Worm (Caenorhabditis elegans): Measurements from ENCODE around the gene lsd-1.

lsd-1 gene

DNA sequence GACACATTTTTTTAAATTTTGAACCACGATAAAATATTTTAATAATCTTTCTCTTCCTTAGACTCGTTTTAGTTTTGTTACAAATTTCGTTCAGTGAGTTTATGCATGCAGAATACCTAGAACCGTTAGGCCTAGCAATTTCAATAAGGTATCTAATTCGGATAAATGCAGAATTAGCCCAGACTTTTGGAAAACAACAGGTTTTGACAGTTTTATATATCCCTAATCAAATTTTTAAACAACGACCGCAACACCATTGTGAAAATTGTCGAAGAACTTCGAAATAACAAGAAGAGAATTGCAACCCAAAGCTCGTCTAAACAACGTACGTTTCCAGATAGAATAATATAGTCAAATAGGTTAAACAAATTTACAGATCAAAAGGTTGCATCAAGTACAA is 30.6 kb upstream of the lsd-1 start, which contains the start of gene Y62H9A.16:
Y62H9A.16 (plus strand) TSS at position 301 of the 400 bp plus-strand sequence.
- TF ChIP-seq tab-1 (GFP tag; IDR thresholded peaks at IDR 0.05) = no peak
- TF ChIP-seq T22C8.4 (GFP tag; IDR thresholded peaks at IDR 0.05) = no peak
- no peak for TF ChIP-seq klf-2 (GFP tag; conservative IDR thresholded peaks at IDR 0.05)
- TF ChIP-seq med-1 (GFP tag; optimal IDR thresholded peaks at IDR 0.05; ENCODE audit: insufficient read depth) = no peak
- no peak for TF ChIP-seq ref-1 (GFP tag; conservative IDR thresholded peaks at IDR 0.05)
- TF ChIP-seq cog-1 (tag; optimal IDR thresholded peaks at IDR 0.05) = no peak
- TF ChIP-seq ztf-29 (GFP tag; IDR thresholded peaks at IDR 0.05) = no peak
- TF ChIP-seq ztf-23 (GFP tag; IDR thresholded peaks at IDR 0.05) = no peak
- TF ChIP-seq flt-1 (GFP tag; IDR thresholded peaks at IDR 0.05) = no peak

DNA sequence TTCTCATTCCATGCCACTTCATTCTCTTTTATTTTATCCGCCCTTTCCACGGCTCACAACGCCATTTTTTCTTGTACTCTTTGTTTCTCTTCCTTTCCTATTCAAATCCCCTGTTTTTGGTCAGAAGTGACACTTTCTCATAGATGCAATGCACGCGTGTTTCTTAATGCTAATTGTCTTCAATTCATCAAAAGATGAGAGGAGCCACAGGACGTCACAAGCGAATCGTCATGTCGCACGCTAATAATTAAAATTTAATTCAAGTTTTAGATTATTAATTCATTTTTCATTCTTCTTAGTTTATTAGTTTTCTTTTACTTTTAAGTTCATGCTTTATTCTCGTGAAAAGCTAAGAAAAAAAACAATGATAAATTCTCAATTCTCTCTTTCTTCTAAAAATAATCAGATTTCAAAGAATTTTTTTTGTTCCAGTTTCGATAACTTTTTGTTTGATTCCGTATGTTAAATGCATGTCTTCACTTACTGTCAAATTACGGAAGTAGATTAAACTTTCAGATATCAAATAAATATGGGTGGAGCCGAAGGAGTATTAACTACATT is 27.8 kb upstream of the lsd-1 start, which contains the start of gene Y62H9A.14:
Y62H9A.14 (plus strand) TSS at position 511 of the 561 bp plus-strand sequence.
- TF ChIP-seq T22C8.4 (GFP tag; IDR thresholded peaks at IDR 0.05) (no peak), flt-1 (GFP tag; IDR thresholded peaks at IDR 0.05) (no peak), klf-2 (GFP tag; conservative IDR thresholded peaks at IDR 0.05) (no peak), cog-1 (tag; optimal IDR thresholded peaks at IDR 0.05) (no peak), med-1 (GFP tag; optimal IDR thresholded peaks at IDR 0.05; ENCODE audit: insufficient read depth) (no peak), ref-1 (GFP tag; conservative IDR thresholded peaks at IDR 0.05) (no peak), ztf-23 (GFP tag; IDR thresholded peaks at IDR 0.05) (no peak), tab-1 (GFP tag; IDR thresholded peaks at IDR 0.05) (no peak)

DNA sequence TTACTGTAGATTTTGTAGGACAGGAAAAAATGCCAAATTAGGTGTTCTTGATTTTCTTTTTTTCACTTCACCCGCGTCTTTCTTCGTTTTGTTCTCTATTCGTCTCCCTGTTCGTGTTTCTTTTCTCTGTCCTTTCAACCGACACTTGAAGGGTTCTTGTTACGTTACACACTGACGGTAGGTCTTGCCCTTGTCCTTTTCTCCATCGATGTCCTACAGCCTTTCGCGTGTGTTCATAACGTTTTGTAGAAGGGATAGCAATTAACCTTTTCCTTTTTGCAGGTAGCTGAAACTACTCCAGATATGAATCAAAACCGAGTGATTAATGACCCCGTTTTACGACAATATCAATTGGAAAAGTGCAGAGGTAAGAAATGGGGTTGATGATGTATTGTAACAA is 24.5 kb upstream of the lsd-1 start, which contains the start of gene F55G7.1:
F55G7.1 (plus strand) TSS at position 276 of the 400 bp plus-strand sequence.
- TF ChIP-seq cog-1 (tag; optimal IDR thresholded peaks at IDR 0.05) = no peak
- TF ChIP-seq ztf-23 (GFP tag; IDR thresholded peaks at IDR 0.05) = no peak
- TF ChIP-seq flt-1 (GFP tag; IDR thresholded peaks at IDR 0.05) = no peak
- TF ChIP-seq ztf-29 (GFP tag; IDR thresholded peaks at IDR 0.05) = no peak
- no peak for TF ChIP-seq tab-1 (GFP tag; IDR thresholded peaks at IDR 0.05)
- no peak for TF ChIP-seq klf-2 (GFP tag; conservative IDR thresholded peaks at IDR 0.05)
- TF ChIP-seq med-1 (GFP tag; optimal IDR thresholded peaks at IDR 0.05; ENCODE audit: insufficient read depth) = no peak

DNA sequence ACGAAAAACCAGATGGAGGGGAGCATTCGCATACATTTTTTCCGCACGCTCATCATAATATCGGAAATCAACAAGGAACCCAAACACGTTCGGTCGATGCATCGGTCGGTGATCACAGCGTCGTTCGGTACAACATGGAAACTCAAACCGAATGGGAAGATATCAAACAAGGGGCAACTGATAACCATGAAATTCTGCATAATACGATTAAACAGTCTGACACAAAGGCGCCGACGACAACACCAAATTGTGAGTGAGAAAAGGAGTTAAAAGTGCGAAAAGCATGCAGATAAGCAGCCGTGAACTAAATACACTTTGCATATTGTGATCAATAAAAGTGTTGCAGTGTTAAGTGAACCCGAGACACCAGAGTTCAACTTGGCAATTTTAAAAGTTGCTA is 23.4 kb upstream of the lsd-1 start:
- TF ChIP-seq tab-1 (GFP tag; IDR thresholded peaks at IDR 0.05) (no peak), flt-1 (GFP tag; IDR thresholded peaks at IDR 0.05) (no peak), klf-2 (GFP tag; conservative IDR thresholded peaks at IDR 0.05) (no peak), cog-1 (tag; optimal IDR thresholded peaks at IDR 0.05) (no peak)

DNA sequence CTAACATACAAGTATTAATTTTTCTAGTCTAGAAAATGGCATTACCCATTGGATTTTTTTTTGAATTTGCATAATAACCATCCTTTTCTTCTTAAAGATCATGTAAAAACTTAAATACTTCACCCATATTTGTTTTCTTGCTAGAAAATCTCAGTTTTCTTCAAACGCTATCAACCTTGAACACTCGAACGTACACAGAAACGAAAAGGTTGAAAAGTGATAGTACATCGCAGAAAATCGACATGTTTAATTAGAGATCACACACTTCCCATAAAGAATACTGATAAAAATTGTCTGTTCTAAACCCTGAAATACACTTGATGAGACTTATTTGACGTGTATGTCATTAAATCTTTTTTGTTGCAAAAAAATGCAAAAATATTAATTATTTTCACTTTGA is 21.1 kb upstream of the lsd-1 start, which contains the start of gene F55G7.4:
F55G7.4 (plus strand) TSS at position 301 of the 400 bp plus-strand sequence.
- TF ChIP-seq tab-1 (GFP tag; IDR thresholded peaks at IDR 0.05) (no peak), ref-1 (GFP tag; conservative IDR thresholded peaks at IDR 0.05) (no peak), flt-1 (GFP tag; IDR thresholded peaks at IDR 0.05) (no peak), ztf-23 (GFP tag; IDR thresholded peaks at IDR 0.05) (no peak), med-1 (GFP tag; optimal IDR thresholded peaks at IDR 0.05; ENCODE audit: insufficient read depth) (no peak), cog-1 (tag; optimal IDR thresholded peaks at IDR 0.05) (no peak), T22C8.4 (GFP tag; IDR thresholded peaks at IDR 0.05) (no peak), ztf-29 (GFP tag; IDR thresholded peaks at IDR 0.05) (no peak), klf-2 (GFP tag; conservative IDR thresholded peaks at IDR 0.05) (no peak)

DNA sequence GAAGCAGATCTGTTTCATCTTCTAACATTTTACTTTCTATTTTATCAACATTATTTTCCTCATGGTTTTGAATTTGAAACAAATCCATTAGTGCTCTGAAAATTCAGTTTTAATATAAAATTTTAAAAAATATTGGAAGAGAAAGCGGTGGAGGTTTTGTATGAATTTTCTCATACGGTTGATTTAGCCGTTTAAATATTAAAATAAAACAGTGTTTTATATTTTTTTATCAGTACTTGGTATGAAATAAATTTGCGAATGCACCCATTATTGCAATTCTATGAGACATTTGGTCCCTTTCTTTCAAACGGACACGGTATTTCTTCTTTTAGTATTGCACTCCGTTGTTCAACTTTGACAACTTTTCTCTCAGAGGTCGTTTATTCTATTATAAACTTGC is 17.1 kb upstream of the lsd-1 start, which contains the start of gene dot-1.4:
dot-1.4 (minus strand) TSS at position 101 of the 400 bp plus-strand sequence.
- TF ChIP-seq ztf-23 (GFP tag; IDR thresholded peaks at IDR 0.05) = no peak

DNA sequence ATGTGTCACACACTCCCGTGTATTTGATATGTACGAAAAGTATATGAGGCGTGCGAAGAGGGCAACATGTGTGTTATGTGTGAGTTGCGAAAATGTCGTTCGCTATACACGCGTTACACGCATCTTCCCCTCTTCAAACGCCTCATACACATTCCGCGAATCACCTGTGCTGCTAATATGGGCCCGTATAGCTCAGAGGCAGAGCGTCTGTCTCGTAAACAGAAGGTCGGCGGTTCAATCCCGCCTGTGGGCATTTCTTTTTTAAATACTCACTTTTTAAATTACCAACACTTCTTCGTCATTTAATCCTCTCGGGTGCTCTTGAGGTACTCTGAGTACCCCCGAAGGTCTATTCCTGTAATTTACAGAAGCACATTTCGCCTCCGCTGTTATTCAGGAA is 15.1 kb upstream of the lsd-1 start:
- TF ChIP-seq ztf-23 (GFP tag; IDR thresholded peaks at IDR 0.05) = no peak
- no peak for TF ChIP-seq klf-2 (GFP tag; conservative IDR thresholded peaks at IDR 0.05)
- TF ChIP-seq flt-1 (GFP tag; IDR thresholded peaks at IDR 0.05) = 0 out of 2 replicates have a peak, but pooled peaks have one; percentile 32
- no peak for TF ChIP-seq cog-1 (tag; optimal IDR thresholded peaks at IDR 0.05)
- 0 out of 2 replicates have a peak, but pooled peaks have one; percentile 32 for TF ChIP-seq tab-1 (GFP tag; IDR thresholded peaks at IDR 0.05)
- no peak for TF ChIP-seq med-1 (GFP tag; optimal IDR thresholded peaks at IDR 0.05; ENCODE audit: insufficient read depth)

DNA sequence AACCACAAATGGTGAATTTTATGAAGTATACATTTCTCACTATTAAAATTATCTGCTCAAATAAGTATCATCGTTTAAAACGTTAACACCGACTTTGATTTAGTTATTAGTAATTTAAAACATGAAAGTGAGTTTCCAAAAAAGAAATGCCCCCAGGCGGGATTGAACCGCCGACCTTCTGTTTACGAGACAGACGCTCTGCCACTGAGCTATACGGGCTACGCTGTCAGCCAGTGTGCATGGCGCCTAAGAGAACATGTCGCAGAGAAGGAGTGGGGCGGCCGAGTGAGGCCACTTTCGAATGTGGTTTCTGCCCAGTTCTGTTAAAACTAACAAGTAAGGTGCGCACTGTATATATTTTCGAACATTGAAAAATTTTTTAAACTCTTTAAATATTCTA is 13.7 kb upstream of the lsd-1 start:
- peak; percentile 63; the same call in 1 of the 2 replicates for TF ChIP-seq T22C8.4 (GFP tag; IDR thresholded peaks at IDR 0.05)
- peak; percentile 79 for TF ChIP-seq klf-2 (GFP tag; conservative IDR thresholded peaks at IDR 0.05)
- TF ChIP-seq ztf-29 (GFP tag; IDR thresholded peaks at IDR 0.05) = 0 out of 2 replicates have a peak, but pooled peaks have one; percentile 58
- peak; percentile 85 for TF ChIP-seq ztf-23 (GFP tag; IDR thresholded peaks at IDR 0.05)
- TF ChIP-seq tab-1 (GFP tag; IDR thresholded peaks at IDR 0.05) = peak; percentile 90
- peak; percentile 72 for TF ChIP-seq ref-1 (GFP tag; conservative IDR thresholded peaks at IDR 0.05)
- peak; percentile 92 for TF ChIP-seq flt-1 (GFP tag; IDR thresholded peaks at IDR 0.05)
- peak; percentile 69 for TF ChIP-seq cog-1 (tag; optimal IDR thresholded peaks at IDR 0.05)
- peak; percentile 41 for TF ChIP-seq med-1 (GFP tag; optimal IDR thresholded peaks at IDR 0.05; ENCODE audit: insufficient read depth)

DNA sequence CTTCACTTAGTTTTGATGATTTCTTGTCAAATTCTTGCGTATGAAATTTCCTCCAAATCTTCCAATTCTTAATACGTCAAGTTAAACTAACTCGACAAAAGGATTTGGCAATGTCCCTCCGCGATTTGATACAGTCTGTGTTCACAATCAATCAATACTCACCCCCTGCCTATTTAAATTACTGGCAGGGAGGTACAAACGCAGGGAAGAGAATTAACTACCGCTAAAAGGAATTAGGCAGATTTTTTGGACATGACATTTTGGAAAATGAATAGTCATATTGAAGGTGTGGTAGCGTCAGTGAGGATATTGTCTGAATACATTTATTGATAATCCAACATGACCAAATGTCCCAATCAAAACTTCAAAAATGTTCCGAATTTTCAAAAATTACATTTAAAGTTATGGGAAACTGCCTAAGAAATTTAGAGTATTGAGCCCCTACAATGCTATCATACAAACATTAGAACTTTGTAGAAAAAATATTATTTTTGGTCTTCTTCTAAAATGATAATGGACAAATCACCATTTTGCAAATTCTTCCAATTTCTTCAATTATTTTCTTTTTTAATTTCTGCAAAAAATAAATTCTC is 11.2 kb upstream of the lsd-1 start:
- TF ChIP-seq T22C8.4 (GFP tag; IDR thresholded peaks at IDR 0.05) = peak; percentile 100
- TF ChIP-seq flt-1 (GFP tag; IDR thresholded peaks at IDR 0.05) = peak; percentile 90
- peak; percentile 64 for TF ChIP-seq med-1 (GFP tag; optimal IDR thresholded peaks at IDR 0.05; ENCODE audit: insufficient read depth)
- TF ChIP-seq klf-2 (GFP tag; conservative IDR thresholded peaks at IDR 0.05) = peak; percentile 67
- TF ChIP-seq ztf-29 (GFP tag; IDR thresholded peaks at IDR 0.05) = no peak
- TF ChIP-seq ztf-23 (GFP tag; IDR thresholded peaks at IDR 0.05) = peak; percentile 86
- TF ChIP-seq ref-1 (GFP tag; conservative IDR thresholded peaks at IDR 0.05) = peak; percentile 48
- peak; percentile 74; the same call in 1 of the 2 replicates for TF ChIP-seq tab-1 (GFP tag; IDR thresholded peaks at IDR 0.05)
- TF ChIP-seq cog-1 (tag; optimal IDR thresholded peaks at IDR 0.05) = peak; percentile 95

DNA sequence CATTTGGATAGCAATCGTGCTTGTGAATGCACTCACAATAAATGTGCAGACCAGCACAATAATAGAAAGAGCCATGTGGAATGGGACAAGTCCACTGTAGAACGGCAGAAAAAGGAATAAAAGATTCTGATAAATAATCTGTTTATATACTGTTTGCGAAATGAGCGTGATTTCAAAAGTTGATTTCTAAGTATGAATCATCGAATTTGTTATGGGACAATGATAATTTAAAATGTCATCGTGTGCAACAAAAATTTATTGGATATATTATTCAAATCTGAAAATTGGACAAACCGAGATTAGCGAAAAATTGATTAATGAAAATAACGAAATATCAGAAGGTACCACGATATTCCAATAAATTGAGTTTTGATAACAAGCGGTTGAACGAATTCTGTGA is 9.8 kb upstream of the lsd-1 start, which contains the start of gene F55G7.5:
F55G7.5 (minus strand) TSS at position 101 of the 400 bp plus-strand sequence.
- no peak for TF ChIP-seq ztf-23 (GFP tag; IDR thresholded peaks at IDR 0.05)
- no peak for TF ChIP-seq flt-1 (GFP tag; IDR thresholded peaks at IDR 0.05)
- TF ChIP-seq tab-1 (GFP tag; IDR thresholded peaks at IDR 0.05) = no peak
- TF ChIP-seq ref-1 (GFP tag; conservative IDR thresholded peaks at IDR 0.05) = no peak
- no peak for TF ChIP-seq klf-2 (GFP tag; conservative IDR thresholded peaks at IDR 0.05)
- TF ChIP-seq med-1 (GFP tag; optimal IDR thresholded peaks at IDR 0.05; ENCODE audit: insufficient read depth) = no peak
- TF ChIP-seq cog-1 (tag; optimal IDR thresholded peaks at IDR 0.05) = no peak
- no peak for TF ChIP-seq ztf-29 (GFP tag; IDR thresholded peaks at IDR 0.05)
- no peak for TF ChIP-seq T22C8.4 (GFP tag; IDR thresholded peaks at IDR 0.05)
